Fruit fly (Drosophila melanogaster): ENCODE measurements around the gene CDK2AP1.

CDK2AP1 gene

dm6 chrX:11147553-11148067, 10.0 kb downstream of the CDK2AP1 start (continued):
- TF ChIP-seq klu (GFP tag; IDR thresholded peaks at IDR 0.05) (no peak), zf30C (GFP tag; optimal IDR thresholded peaks at IDR 0.05) (no peak), row (GFP tag; IDR thresholded peaks at IDR 0.05) (peak; percentile 18; the same call in 1 of the 3 replicates), sqz (GFP tag; optimal IDR thresholded peaks at IDR 0.05) (peak; percentile 68), fd64A (GFP tag; optimal IDR thresholded peaks at IDR 0.05) (no peak), Sry-β (GFP tag; optimal IDR thresholded peaks at IDR 0.05) (no peak), CG11695 (GFP tag; IDR thresholded peaks at IDR 0.05) (no peak), bab2 (GFP tag; optimal IDR thresholded peaks at IDR 0.05) (no peak), jing (GFP tag; optimal IDR thresholded peaks at IDR 0.05) (no peak), kah (GFP tag; optimal IDR thresholded peaks at IDR 0.05) (no peak), dan (GFP tag; IDR thresholded peaks at IDR 0.05) (no peak), salm (tag; optimal IDR thresholded peaks at IDR 0.05) (no peak), btn (GFP tag; optimal IDR thresholded peaks at IDR 0.05) (no peak), CTCF (GFP tag; optimal IDR thresholded peaks at IDR 0.05) (no peak), CG34224 (GFP tag; IDR thresholded peaks at IDR 0.05; ENCODE audit: partially characterized antibody) (no peak), wor (GFP tag; IDR thresholded peaks at IDR 0.05) (no peak), z (GFP tag; IDR thresholded peaks at IDR 0.05) (no peak), cwo (GFP tag; optimal IDR thresholded peaks at IDR 0.05) (no peak), unpg (GFP tag; optimal IDR thresholded peaks at IDR 0.05) (no peak), CG6765 (GFP tag; optimal IDR thresholded peaks at IDR 0.05) (no peak), ap (GFP tag; IDR thresholded peaks at IDR 0.05) (no peak), dati (GFP tag; IDR thresholded peaks at IDR 0.05) (no peak), phol (tag; optimal IDR thresholded peaks at IDR 0.05) (no peak), CG10267 (tag; optimal IDR thresholded peaks at IDR 0.05) (no peak), CG15269 (tag; optimal IDR thresholded peaks at IDR 0.05) (no peak), E2f1 (GFP tag; IDR thresholded peaks at IDR 0.05) (0 out of 2 replicates have a peak, but pooled peaks have one; percentile 15), Asciz (GFP tag; optimal IDR thresholded peaks at IDR 0.05) (no peak), Aef1 (GFP tag; IDR thresholded peaks at IDR 0.05) (no peak), chinmo (GFP tag; IDR thresholded peaks at IDR 0.05; ENCODE audit: partially characterized antibody) (0 out of 4 replicates have a peak, but pooled peaks have one; percentile 27), bowl (GFP tag; IDR thresholded peaks at IDR 0.05) (no peak), CG6272 (GFP tag; IDR thresholded peaks at IDR 0.05) (no peak), Med (GFP tag) (no peak), sisA (GFP tag; IDR thresholded peaks at IDR 0.05) (no peak), Adf1 (GFP tag; IDR thresholded peaks at IDR 0.05) (peak; percentile 93), ftz-f1 (GFP tag; optimal IDR thresholded peaks at IDR 0.05) (peak; percentile 7), CG6791 (GFP tag; IDR thresholded peaks at IDR 0.05; ENCODE audit: partially characterized antibody) (no peak), Lim3 (GFP tag; IDR thresholded peaks at IDR 0.05) (no peak), cato (GFP tag; optimal IDR thresholded peaks at IDR 0.05; ENCODE audit: borderline replicate concordance) (no peak), CG3847 (GFP tag; IDR thresholded peaks at IDR 0.05) (no peak), CG10543 (GFP tag; optimal IDR thresholded peaks at IDR 0.05) (no peak), CG7963 (GFP tag; IDR thresholded peaks at IDR 0.05; ENCODE audit: partially characterized antibody) (no peak), en (GFP tag; optimal IDR thresholded peaks at IDR 0.05) (no peak), ken (GFP tag; IDR thresholded peaks at IDR 0.05) (no peak), Rfx (GFP tag; IDR thresholded peaks at IDR 0.05) (0 out of 2 replicates have a peak, but pooled peaks have one; percentile 22), CG17829 (tag; optimal IDR thresholded peaks at IDR 0.05) (no peak), CG4854 (GFP tag; optimal IDR thresholded peaks at IDR 0.05) (no peak), CG15601 (tag; optimal IDR thresholded peaks at IDR 0.05) (no peak), usp (GFP tag; optimal IDR thresholded peaks at IDR 0.05) (no peak), vfl (GFP tag; optimal IDR thresholded peaks at IDR 0.05) (no peak), Nf-YC (tag; optimal IDR thresholded peaks at IDR 0.05) (no peak), Xrp1 (GFP tag; IDR thresholded peaks at IDR 0.05) (no peak), CG5953 (GFP tag; IDR thresholded peaks at IDR 0.05) (no peak)

Data from whole organism, embryonic.